Worm (Caenorhabditis elegans): ENCODE results near the gene mtm-9.

Gene mtm-9

DNA sequence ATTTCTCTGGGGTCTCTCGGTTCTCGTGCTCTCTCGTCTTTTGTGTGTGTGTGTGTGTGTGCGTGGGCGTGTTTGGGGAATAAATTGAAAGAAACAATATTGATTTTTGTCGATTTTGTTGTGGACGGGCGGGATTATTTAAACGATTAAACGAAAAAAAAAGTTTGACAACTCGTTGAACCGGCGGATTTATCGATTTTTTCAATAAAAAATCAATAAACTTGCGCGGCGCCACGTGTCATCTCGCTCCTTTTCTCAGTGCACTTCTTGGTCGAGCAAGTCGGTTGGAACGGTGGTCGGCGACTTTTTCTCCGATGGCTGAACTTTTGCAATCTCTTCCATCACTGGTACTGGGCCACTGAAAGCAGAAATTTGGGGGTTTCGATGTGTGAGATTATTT lies 30.4 kb upstream of the mtm-9 start:
- TF ChIP-seq snu-23 (GFP tag; optimal IDR thresholded peaks at IDR 0.05) (peak; percentile 0), unc-98 (GFP tag; IDR thresholded peaks at IDR 0.05) (no peak), vab-15 (tag; optimal IDR thresholded peaks at IDR 0.05) (no peak)

DNA sequence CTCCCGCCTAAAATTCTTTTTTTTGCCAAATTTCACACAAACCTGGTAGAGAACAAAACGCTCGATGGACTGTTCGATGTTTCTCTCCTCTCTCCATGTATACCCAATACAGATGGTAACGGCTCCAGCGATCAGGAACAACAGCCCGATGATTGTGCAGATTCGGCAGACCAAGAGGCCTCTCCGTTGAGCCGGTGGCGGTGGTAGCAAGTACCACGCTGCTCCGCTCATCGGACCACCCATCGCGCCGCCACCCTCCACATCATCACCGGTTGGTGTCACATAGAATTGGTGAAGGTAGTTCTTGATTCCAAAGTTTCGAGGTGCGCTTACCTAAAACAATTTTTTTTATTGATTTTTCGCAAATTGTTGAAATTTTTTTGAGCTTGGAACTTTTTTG lies 28.6 kb upstream of the mtm-9 start:
- TF ChIP-seq ceh-8 (GFP tag; optimal IDR thresholded peaks at IDR 0.05) (peak; percentile 4), ets-5 (GFP tag; IDR thresholded peaks at IDR 0.05) (0 out of 2 replicates have a peak, but pooled peaks have one; percentile 74), vab-15 (tag; optimal IDR thresholded peaks at IDR 0.05) (no peak), nhr-71 (tag; optimal IDR thresholded peaks at IDR 0.05) (no peak)

DNA sequence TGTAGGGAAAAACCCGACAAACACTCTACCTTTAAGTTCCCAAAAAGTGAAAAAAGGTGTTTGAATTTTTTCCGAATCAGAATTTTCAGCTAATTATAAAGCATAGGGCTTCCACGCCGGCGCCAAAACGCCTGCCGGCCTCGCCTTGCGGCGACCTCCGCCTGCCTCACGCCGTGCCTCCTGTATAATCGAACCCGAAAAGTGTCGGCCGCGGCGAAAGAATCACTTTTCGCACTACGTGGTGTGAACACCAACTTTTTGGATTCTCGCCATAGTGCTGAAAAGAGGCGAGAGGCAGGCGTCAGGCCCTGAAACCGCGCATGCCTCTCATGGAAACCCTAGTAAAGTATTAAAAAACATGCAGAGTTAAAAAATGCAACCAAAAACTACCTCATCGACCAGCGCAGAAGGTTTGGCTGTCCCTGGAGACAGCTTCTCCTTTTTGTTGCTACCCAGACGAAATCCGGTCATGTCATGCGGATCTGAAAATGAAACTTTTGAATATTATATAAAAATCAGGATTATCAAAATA lies 27.8 kb upstream of the mtm-9 start, which contains the start of gene nrsn-1:
nrsn-1 (minus strand) TSS at position 482 of the 532 bp plus-strand sequence.
- TF ChIP-seq hlh-17 (GFP tag; optimal IDR thresholded peaks at IDR 0.05; ENCODE audit: borderline replicate concordance) (peak; percentile 2), blmp-1 (tag; optimal IDR thresholded peaks at IDR 0.05) (no peak)

DNA sequence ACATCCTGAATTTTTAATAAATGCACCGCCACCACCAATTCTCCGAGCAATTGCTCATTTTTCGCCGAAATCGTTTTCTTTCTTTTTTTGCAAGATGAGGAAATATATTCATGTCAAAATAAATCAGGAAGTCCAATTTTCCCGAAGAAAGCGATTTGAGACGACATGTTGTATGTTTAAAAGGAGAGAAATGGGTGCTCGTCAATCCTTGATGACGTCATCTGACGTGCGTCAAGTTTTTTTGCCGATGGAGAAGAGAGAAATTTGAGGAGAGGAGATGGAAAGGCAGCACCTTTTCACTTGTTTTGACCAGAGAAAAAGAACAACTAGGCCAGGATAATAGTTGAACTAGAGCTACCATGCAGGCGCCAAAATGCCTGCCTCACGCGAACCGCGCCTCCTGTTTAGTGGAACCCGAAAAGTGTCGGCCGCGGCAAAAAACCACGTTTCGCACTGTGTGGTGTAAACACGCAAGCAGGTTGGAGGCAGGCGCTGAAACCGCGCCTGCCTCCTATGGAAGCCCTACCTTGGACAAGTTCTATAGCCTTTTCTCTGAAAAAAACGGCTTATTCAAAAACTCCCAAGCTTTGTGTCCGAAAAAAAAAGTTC lies 27.0 kb upstream of the mtm-9 start:
- TF ChIP-seq hlh-17 (GFP tag; optimal IDR thresholded peaks at IDR 0.05; ENCODE audit: borderline replicate concordance) (no peak), C04F5.9 (tag; optimal IDR thresholded peaks at IDR 0.05) (no peak), vab-15 (tag; optimal IDR thresholded peaks at IDR 0.05) (no peak), nhr-71 (tag; optimal IDR thresholded peaks at IDR 0.05) (peak; percentile 65), tbx-2 (tag; optimal IDR thresholded peaks at IDR 0.05) (peak; percentile 56), xbp-1 (tag; optimal IDR thresholded peaks at IDR 0.05) (peak; percentile 15), skn-1 (tag; optimal IDR thresholded peaks at IDR 0.05) (no peak), lsy-2 (tag; optimal IDR thresholded peaks at IDR 0.05) (peak in 1 of 2 experiments; percentile 61), ama-1 (optimal IDR thresholded peaks at IDR 0.05) (peak; percentile 32), nhr-47 (tag; optimal IDR thresholded peaks at IDR 0.05) (peak; percentile 66), nhr-12 (tag; optimal IDR thresholded peaks at IDR 0.05) (no peak), dpl-1 (GFP tag; optimal IDR thresholded peaks at IDR 0.05) (peak in 1 of 3 experiments; percentile 16), ceh-8 (GFP tag; optimal IDR thresholded peaks at IDR 0.05) (peak; percentile 33), unc-130 (tag; optimal IDR thresholded peaks at IDR 0.05) (no peak), ceh-82 (tag; optimal IDR thresholded peaks at IDR 0.05) (peak in 2 of 3 experiments; percentile 31 to 50), lin-15B (tag; optimal IDR thresholded peaks at IDR 0.05) (no peak), ceh-88 (GFP tag; IDR thresholded peaks at IDR 0.05) (no peak), elt-2 (tag; optimal IDR thresholded peaks at IDR 0.05) (no peak), nhr-76 (tag; optimal IDR thresholded peaks at IDR 0.05) (no peak), C34B4.2 (tag; optimal IDR thresholded peaks at IDR 0.05) (no peak), unc-86 (tag; optimal IDR thresholded peaks at IDR 0.05) (peak; percentile 65), F16B12.6 (tag; optimal IDR thresholded peaks at IDR 0.05) (no peak), ceh-63 (GFP tag; optimal IDR thresholded peaks at IDR 0.05) (no peak), ztf-4 (tag; optimal IDR thresholded peaks at IDR 0.05) (no peak), snu-23 (GFP tag; optimal IDR thresholded peaks at IDR 0.05) (peak; percentile 35), egl-13 (tag; optimal IDR thresholded peaks at IDR 0.05) (peak; percentile 62), lin-13 (GFP tag; optimal IDR thresholded peaks at IDR 0.05) (no peak), fkh-8 (tag; optimal IDR thresholded peaks at IDR 0.05) (peak; percentile 18), mef-2 (tag; optimal IDR thresholded peaks at IDR 0.05) (peak; percentile 19), lin-35 (GFP tag; optimal IDR thresholded peaks at IDR 0.05) (peak in 1 of 2 experiments; percentile 31), zag-1 (tag; optimal IDR thresholded peaks at IDR 0.05) (peak; percentile 19), fkh-10 (GFP tag; optimal IDR thresholded peaks at IDR 0.05) (peak; percentile 96), alr-1 (tag; optimal IDR thresholded peaks at IDR 0.05; ENCODE audit: borderline replicate concordance) (no peak), lin-14 (GFP tag; optimal IDR thresholded peaks at IDR 0.05) (peak; percentile 92), mep-1 (tag; optimal IDR thresholded peaks at IDR 0.05) (peak; percentile 24), efl-1 (optimal IDR thresholded peaks at IDR 0.05) (peak in 1 of 2 experiments; percentile 38), efl-1 (GFP tag; optimal IDR thresholded peaks at IDR 0.05 in 1 of 2) (peak in 1 of 2 experiments; percentile 90), grh-1 (GFP tag; IDR thresholded peaks at IDR 0.05) (no peak), fos-1 (tag; optimal IDR thresholded peaks at IDR 0.05) (no peak), swsn-7 (tag; optimal IDR thresholded peaks at IDR 0.05) (peak; percentile 47)
